Worm (Caenorhabditis elegans) whole organism, late embryonic: ENCODE measurements around the gene zipt-7.1.

Experiments
- K02D7.2 ChIP-seq: sonication (generic microtip); optimal IDR thresholded peaks from 2 replicates; lab custom pipeline; 2017; ENCODE audit warnings: mild to moderate bottlenecking, missing genetic modification characterization, missing compliant biosample characterization
- ceh-19 ChIP-seq: fragments of 200-800 bp; sonication (Bioruptor generic); optimal IDR thresholded peaks from 2 replicates; lab custom pipeline; 2018; ENCODE audit warnings: mild to moderate bottlenecking, missing genetic modification characterization, missing compliant biosample characterization
- ceh-2 ChIP-seq: sonication (generic microtip); optimal IDR thresholded peaks from 2 replicates; lab custom pipeline; 2016; ENCODE audit warnings: missing genotype, missing genetic modification characterization, missing compliant biosample characterization
- ceh-22 ChIP-seq: sonication (generic microtip); optimal IDR thresholded peaks from 2 replicates; lab custom pipeline; 2017; ENCODE audit warnings: missing biosample characterization, missing genetic modification characterization
- ceh-24 ChIP-seq: sonication (generic microtip); optimal IDR thresholded peaks from 2 replicates; lab custom pipeline; 2016; ENCODE audit warnings: mild to moderate bottlenecking, missing genetic modification characterization, missing compliant biosample characterization
- ceh-30 ChIP-seq: fragments of 150-350 bp; optimal IDR thresholded peaks from 2 replicates; lab custom pipeline; 2014; ENCODE audit warnings: missing biosample characterization, missing genetic modification characterization
- ceh-6 ChIP-seq: fragments of 200-800 bp; sonication (Bioruptor generic); optimal IDR thresholded peaks from 2 replicates; lab custom pipeline; 2018; ENCODE audit warnings: mild to moderate bottlenecking, missing genetic modification characterization, missing compliant biosample characterization
- ceh-9 ChIP-seq: sonication (generic microtip); optimal IDR thresholded peaks from 2 replicates; lab custom pipeline; 2016; ENCODE audit warnings: mild to moderate bottlenecking, missing genetic modification characterization, inconsistent platforms, missing compliant biosample characterization
- che-1 ChIP-seq: sonication (generic microtip); optimal IDR thresholded peaks from 2 replicates; lab custom pipeline; 2016; ENCODE audit warnings: mild to moderate bottlenecking, missing genetic modification characterization, missing compliant biosample characterization
- dmd-4 ChIP-seq: sonication (generic microtip); optimal IDR thresholded peaks from 2 replicates; lab custom pipeline; 2016; ENCODE audit warnings: borderline replicate concordance, missing genetic modification characterization, missing compliant biosample characterization
- elt-2 ChIP-seq: sonication (generic microtip); optimal IDR thresholded peaks from 2 replicates; lab custom pipeline; 2016; ENCODE audit warnings: missing genetic modification reagents, missing genetic modification characterization, missing compliant biosample characterization
- fkh-10 ChIP-seq: fragments of 150-350 bp; optimal IDR thresholded peaks from 2 replicates; lab custom pipeline; 2014; ENCODE audit warnings: missing biosample characterization, missing genetic modification reagents, missing genetic modification characterization
- fkh-6 ChIP-seq: sonication (generic microtip); optimal IDR thresholded peaks from 2 replicates; lab custom pipeline; 2016; ENCODE audit warnings: missing genetic modification characterization, missing compliant biosample characterization
- gmeb-2 ChIP-seq: sonication (generic microtip); optimal IDR thresholded peaks from 2 replicates; lab custom pipeline; 2016; ENCODE audit warnings: missing genetic modification characterization, inconsistent platforms, missing compliant biosample characterization
- hlh-13 ChIP-seq: fragments of 200-800 bp; sonication (Bioruptor generic); optimal IDR thresholded peaks from 2 replicates; lab custom pipeline; 2018; ENCODE audit warnings: mild to moderate bottlenecking, missing genetic modification characterization, missing compliant biosample characterization
- hlh-15 ChIP-seq: sonication (generic microtip); optimal IDR thresholded peaks from 2 replicates; lab custom pipeline; 2016; ENCODE audit warnings: missing genetic modification characterization, missing compliant biosample characterization
- hlh-8 ChIP-seq: sonication (generic microtip); optimal IDR thresholded peaks from 2 replicates; lab custom pipeline; 2016; ENCODE audit warnings: missing genotype, missing genetic modification characterization, missing compliant biosample characterization
- lim-6 ChIP-seq: sonication (generic microtip); optimal IDR thresholded peaks from 2 replicates; lab custom pipeline; 2016; ENCODE audit warnings: missing genetic modification characterization, missing compliant biosample characterization
- madf-2 ChIP-seq: sonication (generic microtip); optimal IDR thresholded peaks from 2 replicates; lab custom pipeline; 2017; ENCODE audit warnings: missing genetic modification characterization, missing compliant biosample characterization
- mec-3 ChIP-seq: sonication (generic microtip); optimal IDR thresholded peaks from 2 replicates; lab custom pipeline; 2016; ENCODE audit warnings: borderline replicate concordance, missing genetic modification characterization, missing compliant biosample characterization
- nfya-1 ChIP-seq: sonication (generic microtip); optimal IDR thresholded peaks from 2 replicates; lab custom pipeline; 2017; ENCODE audit warnings: missing genetic modification characterization, mild to moderate bottlenecking, missing compliant biosample characterization, antibody characterized with exemption, moderate library complexity
- nhr-232 ChIP-seq: sonication (generic microtip); optimal IDR thresholded peaks from 2 replicates; lab custom pipeline; 2016; ENCODE audit warnings: missing genetic modification characterization, missing compliant biosample characterization
- pag-3 ChIP-seq: sonication (generic microtip); optimal IDR thresholded peaks from 2 replicates; lab custom pipeline; 2016; ENCODE audit warnings: missing compliant biosample characterization, missing genetic modification characterization, borderline replicate concordance
- pax-1 ChIP-seq: fragments of 150-350 bp; optimal IDR thresholded peaks from 2 replicates; lab custom pipeline; 2014; ENCODE audit warnings: missing biosample characterization, missing genetic modification characterization
- pha-2 ChIP-seq: sonication (generic microtip); optimal IDR thresholded peaks from 2 replicates; lab custom pipeline; 2017; ENCODE audit warnings: mild to moderate bottlenecking, missing genetic modification characterization, missing compliant biosample characterization
- pqm-1 ChIP-seq: sonication (generic microtip); optimal IDR thresholded peaks from 2 replicates; lab custom pipeline; 2016; ENCODE audit warnings: missing genetic modification characterization, missing compliant biosample characterization
- rnt-1 ChIP-seq: sonication (generic microtip); optimal IDR thresholded peaks from 2 replicates; lab custom pipeline; 2016; ENCODE audit warnings: missing genetic modification characterization, missing compliant biosample characterization
- sox-2 ChIP-seq: fragments of 200-800 bp; sonication (Bioruptor generic); IDR thresholded peaks from 2 replicates; pipeline ENCODE4 v1.3.6; 2022; ENCODE audit warnings: missing genetic modification reagents, missing genetic modification characterization, missing compliant biosample characterization
- tbx-7 ChIP-seq: sonication (generic microtip); optimal IDR thresholded peaks from 2 replicates; lab custom pipeline; 2016; ENCODE audit warnings: missing genotype, missing genetic modification characterization, missing compliant biosample characterization
- ttx-3 ChIP-seq: sonication (generic microtip); optimal IDR thresholded peaks from 2 replicates; lab custom pipeline; 2016; ENCODE audit warnings: missing genetic modification reagents, missing genetic modification characterization, missing compliant biosample characterization
- unc-3 ChIP-seq, 2 experiments: fragments of 200-800 bp in 1 of 2; sonication (Bioruptor generic) in 1 of 2; sonication (generic microtip) in 1 of 2; conservative IDR thresholded peaks in 1 of 2; optimal IDR thresholded peaks in 1 of 2; 2 replicates each; pipeline versions ENCODE4 v1.3.6 to Lab custom; 2016 to 2022; ENCODE audit warnings: missing compliant biosample characterization in 2 of 2, missing genetic modification characterization in 2 of 2, missing genetic modification reagents in 1 of 2
- unc-42 ChIP-seq: sonication (generic microtip); optimal IDR thresholded peaks from 2 replicates; lab custom pipeline; 2016; ENCODE audit warnings: missing genotype, missing genetic modification characterization, missing compliant biosample characterization
- unc-55 ChIP-seq: sonication (generic microtip); optimal IDR thresholded peaks from 2 replicates; lab custom pipeline; 2017; ENCODE audit warnings: missing biosample characterization, missing genetic modification reagents, missing genetic modification characterization
- ztf-16 ChIP-seq: sonication (generic microtip); optimal IDR thresholded peaks from 2 replicates; lab custom pipeline; 2017; ENCODE audit warnings: missing genetic modification characterization, missing compliant biosample characterization

Gene zipt-7.1

DNA sequence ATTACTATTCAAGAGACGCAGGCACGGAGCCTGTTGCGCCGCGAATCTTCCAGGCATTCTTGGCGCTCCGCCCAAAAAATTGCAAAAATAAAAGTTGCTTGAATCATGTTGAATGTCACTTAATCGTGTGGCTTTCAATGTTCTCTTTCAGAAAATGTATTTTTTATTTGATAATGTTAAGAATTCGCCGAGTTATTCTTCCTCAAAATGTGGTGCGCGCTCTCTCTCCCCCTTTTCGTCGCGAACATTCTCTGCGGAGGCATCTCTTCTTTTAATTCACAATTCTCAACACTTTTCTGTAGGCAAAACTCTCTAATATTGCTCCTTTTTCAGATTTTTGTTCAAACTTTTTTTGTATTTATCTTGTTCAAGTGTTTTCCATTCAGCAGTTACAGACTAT, 9.6 kb downstream of the zipt-7.1 start (continued):
- TF ChIP-seq ceh-2 (tag; lab: Kevin White, UChicago) (peak; percentile 71), hlh-13 (GFP tag; lab: Kevin White, UChicago) (no peak), gmeb-2 (tag; lab: Kevin White, UChicago) (peak; percentile 60), ceh-24 (tag; lab: Kevin White, UChicago) (peak; percentile 33), nhr-232 (tag; lab: Kevin White, UChicago) (no peak), rnt-1 (tag; lab: Kevin White, UChicago) (peak; percentile 91), nfya-1 (tag; lab: Kevin White, UChicago) (peak; percentile 94), ceh-22 (no peak), unc-42 (tag; lab: Kevin White, UChicago) (peak; percentile 98), K02D7.2 (tag; lab: Kevin White, UChicago) (peak; percentile 36), fkh-6 (tag; lab: Kevin White, UChicago) (no peak), ceh-6 (GFP tag; lab: Kevin White, UChicago) (peak; percentile 21), pqm-1 (tag; lab: Kevin White, UChicago) (peak; percentile 65), ceh-19 (GFP tag; lab: Kevin White, UChicago) (peak; percentile 76), ttx-3 (tag; lab: Kevin White, UChicago) (peak; percentile 47), pha-2 (tag; lab: Kevin White, UChicago) (peak; percentile 82), tbx-7 (peak; percentile 35), pag-3 (tag; lab: Kevin White, UChicago) (no peak), fkh-10 (no peak), hlh-8 (tag; lab: Kevin White, UChicago) (peak; percentile 42), sox-2 (peak; percentile 85), unc-55 (GFP tag; lab: Kevin White, UChicago) (peak; percentile 89), ceh-9 (tag; lab: Kevin White, UChicago) (no peak), madf-2 (tag; lab: Kevin White, UChicago) (peak; percentile 54), dmd-4 (tag; lab: Kevin White, UChicago) (peak; percentile 43), che-1 (tag; lab: Kevin White, UChicago) (peak; percentile 71), lim-6 (peak; percentile 80), elt-2 (peak; percentile 82), unc-3 (GFP tag; conservative IDR thresholded peaks at IDR 0.05; lab: Robert Waterston, UW) (peak; percentile 56; the same call in 1 of the 2 replicates), unc-3 (tag; optimal IDR thresholded peaks at IDR 0.05; lab: Kevin White, UChicago) (peak; percentile 58), pax-1 (tag; lab: Kevin White, UChicago) (peak; percentile 90), ceh-30 (tag; lab: Kevin White, UChicago) (peak; percentile 6), hlh-15 (peak; percentile 40), ztf-16 (tag; lab: Kevin White, UChicago) (peak; percentile 89)
- TF ChIP-seq, all 69 proteins: peak for 54

ce11 chrIV:17277459-17278173, 10.3 kb downstream of the zipt-7.1 start:
- TF ChIP-seq pax-1 (tag; lab: Kevin White, UChicago), result no peak

- TF ChIP-seq mec-3, result no peak
- peak; percentile 74 for TF ChIP-seq unc-55 (GFP tag; lab: Kevin White, UChicago)
- TF ChIP-seq, all 69 proteins: peak for 1
These were observed 11.1 kb downstream of the zipt-7.1 start, which contains the start of gene clec-196 for ce11 chrIV:17276705-17277458. Gene clec-196 (plus strand): TSS chrIV:17276956.
